Fruit fly (Drosophila melanogaster) whole organism, embryonic: ENCODE measurements around the gene DIP2.
A peak's percentile ranks its signal among the peaks of the same experiment; 100 is the strongest.

Experiments
- Ada2b ChIP-seq: fragments of 200-800 bp; sonication (Bioruptor generic); IDR thresholded peaks from 2 replicates; pipeline ENCODE4 v1.3.6; 2022; ENCODE audit warnings: missing biosample characterization, missing genetic modification characterization
- CG1024 ChIP-seq: fragments of 200-800 bp; sonication (Bioruptor generic); IDR thresholded peaks from 2 replicates; pipeline ENCODE4 v1.3.6; 2022; ENCODE audit warnings: missing biosample characterization, missing genetic modification characterization
- CG10366 ChIP-seq: fragments of 200-800 bp; sonication (Bioruptor generic); IDR thresholded peaks from 2 replicates; pipeline ENCODE4 v1.3.6; 2022; ENCODE audit warnings: missing biosample characterization, missing genetic modification characterization
- CG10543 ChIP-seq: fragments of 200-800 bp; sonication (Bioruptor generic); optimal IDR thresholded peaks from 3 replicates; lab custom pipeline; 2017; ENCODE audit warnings: missing biosample characterization, mild to moderate bottlenecking, missing genetic modification characterization, moderate library complexity
- CG14667 ChIP-seq: fragments of 200-800 bp; sonication (Bioruptor generic); IDR thresholded peaks from 2 replicates; pipeline ENCODE4 v1.3.6; 2022; ENCODE audit warnings: missing biosample characterization, missing genetic modification characterization
- CG15073 ChIP-seq: fragments of 200-800 bp; sonication (Bioruptor generic); optimal IDR thresholded peaks from 2 replicates; lab custom pipeline; 2016; ENCODE audit warnings: missing biosample characterization, missing genetic modification characterization
- CG15514 ChIP-seq: fragments of 200-800 bp; sonication (Bioruptor generic); optimal IDR thresholded peaks from 3 replicates; lab custom pipeline; 2017; ENCODE audit warnings: missing biosample characterization, missing genetic modification characterization, mild to moderate bottlenecking, moderate library complexity, missing genetic modification reagents
- CG18262 ChIP-seq: fragments of 200-800 bp; optimal IDR thresholded peaks from 3 replicates; lab custom pipeline; 2019; ENCODE audit warnings: missing biosample characterization, mild to moderate bottlenecking, missing genetic modification characterization, moderate library complexity
- CG18764 ChIP-seq: fragments of 200-800 bp; sonication (Bioruptor generic); optimal IDR thresholded peaks from 3 replicates; lab custom pipeline; 2016; ENCODE audit warnings: missing biosample characterization, missing genetic modification characterization
- CG2116 ChIP-seq: fragments of 200-800 bp; sonication (Bioruptor generic); optimal IDR thresholded peaks from 3 replicates; lab custom pipeline; 2018; ENCODE audit warnings: missing biosample characterization, mild to moderate bottlenecking, missing genetic modification characterization
- CG2129 ChIP-seq: fragments of 200-800 bp; sonication (Bioruptor generic); IDR thresholded peaks from 2 replicates; pipeline ENCODE4 v1.3.6; 2022; ENCODE audit warnings: missing biosample characterization, missing genetic modification characterization; ENCODE audit not compliant: partially characterized antibody
- CG33213 ChIP-seq: fragments of 200-800 bp; sonication (Bioruptor generic); optimal IDR thresholded peaks from 3 replicates; lab custom pipeline; 2016; ENCODE audit warnings: missing biosample characterization, missing genetic modification characterization
- CG3838 ChIP-seq: fragments of 200-800 bp; sonication (Bioruptor generic); optimal IDR thresholded peaks from 3 replicates; lab custom pipeline; 2016; ENCODE audit warnings: missing biosample characterization, missing genetic modification characterization
- CG4404 ChIP-seq: fragments of 200-800 bp; sonication (Bioruptor generic); IDR thresholded peaks from 2 replicates; pipeline ENCODE4 v1.3.6; 2022; ENCODE audit warnings: missing biosample characterization, missing genetic modification characterization
- CG6175 ChIP-seq: fragments of 200-800 bp; sonication (Bioruptor generic); IDR thresholded peaks from 3 replicates; pipeline ENCODE4 v1.3.6; 2022; ENCODE audit warnings: missing biosample characterization, missing genetic modification characterization
- CG6854 ChIP-seq: fragments of 200-800 bp; sonication (Bioruptor generic); optimal IDR thresholded peaks from 3 replicates; lab custom pipeline; 2017; ENCODE audit warnings: missing biosample characterization, mild to moderate bottlenecking, missing genetic modification characterization
- CG7928 ChIP-seq: fragments of 200-800 bp; sonication (Bioruptor generic); optimal IDR thresholded peaks from 2 replicates; lab custom pipeline; 2017; ENCODE audit warnings: missing biosample characterization, mild to moderate bottlenecking, missing genetic modification characterization
- CG8089 ChIP-seq: fragments of 200-800 bp; sonication (Bioruptor generic); optimal IDR thresholded peaks from 3 replicates; lab custom pipeline; 2016; ENCODE audit warnings: missing biosample characterization, missing genetic modification characterization
- CHES-1-like ChIP-seq: fragments of 200-800 bp; sonication (Bioruptor generic); optimal IDR thresholded peaks from 2 replicates; lab custom pipeline; 2016; ENCODE audit warnings: missing biosample characterization, missing genetic modification characterization
- D19A ChIP-seq: fragments of 200-800 bp; optimal IDR thresholded peaks from 3 replicates; lab custom pipeline; 2019; ENCODE audit warnings: missing biosample characterization, mild to moderate bottlenecking, missing genetic modification characterization, moderate library complexity
- D19B ChIP-seq: fragments of 200-800 bp; sonication (Bioruptor generic); optimal IDR thresholded peaks from 2 replicates; lab custom pipeline; 2017; ENCODE audit warnings: missing biosample characterization, mild to moderate bottlenecking, missing genetic modification characterization
- Dad ChIP-seq: fragments of 200-800 bp; sonication (Bioruptor generic); optimal IDR thresholded peaks from 3 replicates; lab custom pipeline; 2016; ENCODE audit warnings: missing biosample characterization, missing genetic modification characterization
- Deaf1 ChIP-seq: fragments of 200-800 bp; optimal IDR thresholded peaks from 3 replicates; lab custom pipeline; 2019; ENCODE audit warnings: missing biosample characterization, mild to moderate bottlenecking, missing genetic modification characterization, moderate library complexity
- Dek ChIP-seq: fragments of 200-800 bp; sonication (Bioruptor generic); optimal IDR thresholded peaks from 3 replicates; lab custom pipeline; 2019; ENCODE audit warnings: missing biosample characterization, mild to moderate bottlenecking, missing genetic modification characterization, moderate library complexity
- Fer1 ChIP-seq: fragments of 200-800 bp; sonication (Bioruptor generic); optimal IDR thresholded peaks from 2 replicates; lab custom pipeline; 2017; ENCODE audit warnings: missing biosample characterization, mild to moderate bottlenecking, missing genetic modification characterization
- HLH4C ChIP-seq: fragments of 200-800 bp; sonication (Bioruptor generic); IDR thresholded peaks from 3 replicates; pipeline ENCODE4 v1.3.6; 2022; ENCODE audit warnings: missing biosample characterization, missing genetic modification characterization; ENCODE audit not compliant: partially characterized antibody
- HmgZ ChIP-seq: fragments of 200-800 bp; sonication (Bioruptor generic); optimal IDR thresholded peaks from 2 replicates; lab custom pipeline; 2018; ENCODE audit warnings: missing biosample characterization, mild to moderate bottlenecking, missing genetic modification characterization
- Hr78 ChIP-seq, 2 experiments: fragments of 200-800 bp in 1 of 2; fragments of >200 bp in 1 of 2; sonication (Bioruptor generic) in 1 of 2; optimal IDR thresholded peaks; 2 replicates each; lab custom pipeline; 2017 to 2019; ENCODE audit warnings: missing biosample characterization in 2 of 2, missing genetic modification characterization in 2 of 2, mild to moderate bottlenecking in 1 of 2, moderate library complexity in 1 of 2
- MBD-R2 ChIP-seq: fragments of 200-800 bp; sonication (Bioruptor generic); IDR thresholded peaks from 2 replicates; pipeline ENCODE4 v1.3.6; 2022; ENCODE audit warnings: missing biosample characterization, missing genetic modification characterization
- MTF-1 ChIP-seq: fragments of 200-800 bp; sonication (Bioruptor generic); optimal IDR thresholded peaks from 2 replicates; lab custom pipeline; 2018; ENCODE audit warnings: missing biosample characterization, mild to moderate bottlenecking, missing genetic modification characterization, borderline replicate concordance
- Mrtf ChIP-seq: fragments of 200-800 bp; sonication (Bioruptor generic); IDR thresholded peaks from 3 replicates; pipeline ENCODE4 v1.3.6; 2022; ENCODE audit warnings: missing biosample characterization, missing genetic modification characterization
- Opbp ChIP-seq: fragments of 200-800 bp; sonication (Bioruptor generic); IDR thresholded peaks from 3 replicates; pipeline ENCODE4 v1.3.6; 2022; ENCODE audit warnings: missing biosample characterization, missing genetic modification characterization; ENCODE audit not compliant: partially characterized antibody
- Sin3A ChIP-seq: fragments of >200 bp; optimal IDR thresholded peaks from 2 replicates; lab custom pipeline; 2018
- Sox102F ChIP-seq: fragments of 200-800 bp; sonication (Bioruptor generic); optimal IDR thresholded peaks from 2 replicates; lab custom pipeline; 2018; ENCODE audit warnings: missing biosample characterization, mild to moderate bottlenecking, missing genetic modification characterization, moderate library complexity
- Spps ChIP-seq: fragments of 200-800 bp; sonication (Bioruptor generic); optimal IDR thresholded peaks from 2 replicates; lab custom pipeline; 2018; ENCODE audit warnings: missing biosample characterization, mild to moderate bottlenecking, missing genetic modification characterization
- az2 ChIP-seq: fragments of 200-800 bp; sonication (Bioruptor generic); optimal IDR thresholded peaks from 3 replicates; lab custom pipeline; 2016; ENCODE audit warnings: missing biosample characterization, missing genetic modification characterization
- bsh ChIP-seq, 2 experiments: fragments of 200-800 bp; sonication (Bioruptor generic); optimal IDR thresholded peaks; 2 replicates each; lab custom pipeline; 2017 to 2018; ENCODE audit warnings: mild to moderate bottlenecking in 2 of 2, missing biosample characterization in 2 of 2, missing genetic modification characterization in 2 of 2, moderate library complexity in 1 of 2
- chif ChIP-seq, 2 experiments: fragments of 200-800 bp; sonication (Bioruptor generic); optimal IDR thresholded peaks; 3 replicates each; lab custom pipeline; 2016; ENCODE audit warnings: missing biosample characterization in 2 of 2, missing genetic modification characterization in 2 of 2
- fd3F ChIP-seq: fragments of 200-800 bp; sonication (Bioruptor generic); optimal IDR thresholded peaks from 2 replicates; lab custom pipeline; 2018; ENCODE audit warnings: missing biosample characterization, mild to moderate bottlenecking, missing genetic modification characterization, moderate library complexity
- gcm2 ChIP-seq: fragments of 200-800 bp; sonication (Bioruptor generic); optimal IDR thresholded peaks from 2 replicates; lab custom pipeline; 2016; ENCODE audit warnings: missing biosample characterization, missing genetic modification characterization
- grn ChIP-seq: fragments of 200-800 bp; sonication (Bioruptor generic); optimal IDR thresholded peaks from 3 replicates; lab custom pipeline; 2017; ENCODE audit warnings: missing biosample characterization, missing genetic modification characterization
- org-1 ChIP-seq: fragments of 200-800 bp; sonication (Bioruptor generic); optimal IDR thresholded peaks from 2 replicates; lab custom pipeline; 2017; ENCODE audit warnings: missing biosample characterization, missing genetic modification characterization
- sd ChIP-seq: fragments of 200-800 bp; sonication (Bioruptor generic); optimal IDR thresholded peaks from 3 replicates; lab custom pipeline; 2018; ENCODE audit warnings: missing biosample characterization, mild to moderate bottlenecking, missing genetic modification characterization, moderate library complexity
- sim ChIP-seq: fragments of 200-800 bp; sonication (Bioruptor generic); IDR thresholded peaks from 2 replicates; pipeline ENCODE4 v1.3.6; 2022; ENCODE audit warnings: missing biosample characterization, missing genetic modification characterization
- sisA ChIP-seq: fragments of 200-800 bp; sonication (Bioruptor generic); IDR thresholded peaks from 2 replicates; pipeline ENCODE4 v1.3.6; 2022; ENCODE audit warnings: missing biosample characterization, missing genetic modification characterization
- sqz ChIP-seq: fragments of 200-800 bp; sonication (Bioruptor generic); optimal IDR thresholded peaks from 3 replicates; lab custom pipeline; 2018; ENCODE audit warnings: missing biosample characterization, mild to moderate bottlenecking, missing genetic modification characterization
- tna ChIP-seq: fragments of 200-800 bp; sonication (Bioruptor generic); IDR thresholded peaks from 2 replicates; pipeline ENCODE4 v1.3.6; 2022; ENCODE audit warnings: missing biosample characterization, missing genetic modification characterization; ENCODE audit not compliant: partially characterized antibody
- trh ChIP-seq: fragments of 200-800 bp; sonication (Bioruptor generic); optimal IDR thresholded peaks from 2 replicates; lab custom pipeline; 2016; ENCODE audit warnings: missing biosample characterization, missing genetic modification characterization
- ttk ChIP-seq: fragments of 200-800 bp; sonication (Bioruptor generic); IDR thresholded peaks from 2 replicates; pipeline ENCODE4 v2.1.2; 2022; ENCODE audit warnings: missing biosample characterization, missing genetic modification characterization
- vfl ChIP-seq: fragments of 200-800 bp; sonication (Bioruptor generic); optimal IDR thresholded peaks from 2 replicates; lab custom pipeline; 2016; ENCODE audit warnings: missing biosample characterization, missing genetic modification characterization
- vvl ChIP-seq: fragments of 200-800 bp; sonication (Bioruptor generic); IDR thresholded peaks from 2 replicates; pipeline ENCODE4 v1.3.6; 2022; ENCODE audit warnings: missing biosample characterization, missing genetic modification characterization

Gene DIP2

DNA sequence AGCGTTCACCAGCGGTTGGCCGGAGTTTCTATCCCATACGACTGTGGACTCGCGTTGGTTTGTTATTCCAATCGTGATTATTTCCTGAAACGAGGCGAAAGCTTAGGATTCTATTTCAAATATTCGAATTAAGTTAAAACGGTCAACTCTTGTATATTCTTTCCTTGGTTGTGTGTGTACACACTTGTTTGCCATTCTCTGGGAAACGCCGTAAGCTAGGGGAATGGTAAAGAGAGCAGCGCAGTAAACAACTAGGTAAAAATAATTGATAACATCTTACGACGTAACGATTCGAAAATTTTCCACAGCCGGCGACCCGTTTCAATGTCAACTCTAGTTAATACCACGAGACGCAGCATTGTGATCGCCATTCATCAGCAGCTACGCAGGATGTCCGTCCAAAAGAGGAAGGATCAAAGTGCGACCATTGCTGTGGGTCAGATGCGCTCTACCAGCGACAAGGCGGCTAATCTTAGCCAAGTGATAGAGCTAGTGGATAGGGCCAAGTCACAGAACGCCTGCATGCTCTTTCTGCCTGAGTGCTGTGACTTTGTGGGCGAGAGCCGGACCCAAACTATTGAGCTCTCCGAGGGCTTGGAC, 54.1 kb downstream of the DIP2 start, which contains the start of gene NitFhit (continued):
- TF ChIP-seq CHES-1-like (GFP tag; lab: Kevin White, UChicago) (peak; percentile 5), CG3838 (GFP tag; lab: Kevin White, UChicago) (no peak), ttk (GFP tag; lab: Robert Waterston, UW) (no peak), sisA (GFP tag; lab: Robert Waterston, UW) (no peak), chif (GFP tag; optimal IDR thresholded peaks at IDR 0.05; lab: Kevin White, UChicago) (no peak), D19A (tag; lab: Kevin White, UChicago) (no peak), CG6175 (GFP tag; lab: Robert Waterston, UW) (no peak), fd3F (GFP tag; lab: Kevin White, UChicago) (no peak), CG7928 (GFP tag; lab: Kevin White, UChicago) (no peak), CG14667 (GFP tag; lab: Robert Waterston, UW) (no peak), CG18262 (tag; lab: Kevin White, UChicago) (no peak), org-1 (GFP tag; lab: Kevin White, UChicago) (no peak), gcm2 (GFP tag; lab: Kevin White, UChicago) (no peak), Ada2b (GFP tag; lab: Robert Waterston, UW) (no peak), HmgZ (tag; lab: Kevin White, UChicago) (peak; percentile 34), MTF-1 (GFP tag; lab: Kevin White, UChicago) (no peak), Dek (tag; lab: Kevin White, UChicago) (no peak), CG4404 (GFP tag; lab: Robert Waterston, UW) (no peak), CG10543 (peak; percentile 8), D19B (GFP tag; lab: Kevin White, UChicago) (no peak), az2 (GFP tag; lab: Kevin White, UChicago) (no peak), CG18764 (no peak), bsh (GFP tag; optimal IDR thresholded peaks at IDR 0.05; lab: Kevin White, UChicago) (peak in 1 of 2 experiments; percentile 21), CG2129 (no peak), CG15073 (GFP tag; lab: Kevin White, UChicago) (no peak), MBD-R2 (GFP tag; lab: Robert Waterston, UW) (peak; percentile 72), Mrtf (GFP tag; lab: Robert Waterston, UW) (no peak), Spps (tag; lab: Kevin White, UChicago) (no peak), Deaf1 (tag; lab: Kevin White, UChicago) (no peak), trh (no peak), tna (GFP tag; lab: Robert Waterston, UW) (no peak), Sin3A (peak; percentile 31), Opbp (GFP tag; lab: Robert Waterston, UW) (no peak), CG33213 (no peak), CG8089 (no peak), sim (no peak), grn (GFP tag; lab: Kevin White, UChicago) (peak; percentile 91), vvl (GFP tag; lab: Robert Waterston, UW) (no peak), sd (no peak), sqz (GFP tag; lab: Kevin White, UChicago) (no peak), Sox102F (GFP tag; lab: Kevin White, UChicago) (no peak), Hr78 (GFP tag; optimal IDR thresholded peaks at IDR 0.05; lab: Kevin White, UChicago) (no peak), Fer1 (GFP tag; lab: Kevin White, UChicago) (peak; percentile 10), vfl (GFP tag; lab: Kevin White, UChicago) (no peak), CG15514 (peak; percentile 7), CG10366 (GFP tag; lab: Robert Waterston, UW) (no peak), CG2116 (GFP tag; lab: Kevin White, UChicago) (no peak), HLH4C (no peak), Dad (GFP tag; lab: Kevin White, UChicago) (no peak), CG1024 (no peak), CG6854 (no peak)
